Worm (Caenorhabditis elegans) whole organism, L4 larva: ENCODE data around the gene ntl-9.

Source experiments
- D1046.2 ChIP-seq: fragments of 200-800 bp; sonication (Bioruptor generic); IDR thresholded peaks from 2 replicates; pipeline ENCODE4 v1.3.6; 2022; ENCODE audit warnings: missing genetic modification characterization, missing compliant biosample characterization
- F37D6.2 ChIP-seq: sonication (generic microtip); optimal IDR thresholded peaks from 2 replicates; lab custom pipeline; 2016; ENCODE audit warnings: mild to moderate bottlenecking, missing genetic modification characterization, missing compliant biosample characterization
- F49E8.2 ChIP-seq: sonication (generic microtip); optimal IDR thresholded peaks from 2 replicates; lab custom pipeline; 2016; ENCODE audit warnings: missing compliant biosample characterization, mild to moderate bottlenecking, missing genetic modification characterization, borderline replicate concordance
- R02D3.7 ChIP-seq: fragments of 150-350 bp; sonication (generic microtip); optimal IDR thresholded peaks from 3 replicates; lab custom pipeline; 2014; ENCODE audit warnings: missing biosample characterization, missing genetic modification characterization
- T20F7.1 ChIP-seq: fragments of 200-800 bp; sonication (Bioruptor generic); optimal IDR thresholded peaks from 2 replicates; lab custom pipeline; 2018; ENCODE audit warnings: mild to moderate bottlenecking, missing genetic modification characterization, missing compliant biosample characterization
- Y5F2A.4 ChIP-seq: fragments of 200-800 bp; sonication (Bioruptor generic); optimal IDR thresholded peaks from 2 replicates; lab custom pipeline; 2018; ENCODE audit warnings: mild to moderate bottlenecking, missing genetic modification characterization, missing compliant biosample characterization
- ZK337.2 ChIP-seq: fragments of 200-800 bp; sonication (Bioruptor generic); IDR thresholded peaks from 2 replicates; pipeline ENCODE4 v1.3.6; 2022; ENCODE audit warnings: missing genetic modification reagents, missing genetic modification characterization, missing compliant biosample characterization
- aha-1 ChIP-seq: fragments of 150-350 bp; peaks from one replicate; lab custom pipeline; 2014; ENCODE audit warnings: missing biosample characterization, missing genetic modification characterization
- arid-1 ChIP-seq: fragments of 200-800 bp; sonication (Bioruptor generic); conservative IDR thresholded peaks from 2 replicates; pipeline ENCODE4 v1.3.6; 2022; ENCODE audit warnings: missing genetic modification reagents, missing genetic modification characterization, missing compliant biosample characterization
- ceh-20 ChIP-seq: fragments of 200-800 bp; sonication (Bioruptor generic); IDR thresholded peaks from 2 replicates; pipeline ENCODE4 v1.3.6; 2022; ENCODE audit warnings: missing genetic modification reagents, missing genetic modification characterization, missing compliant biosample characterization
- ceh-28 ChIP-seq: fragments of 150-350 bp; optimal IDR thresholded peaks from 2 replicates; lab custom pipeline; 2014; ENCODE audit warnings: missing biosample characterization, missing genetic modification reagents, missing genetic modification characterization
- ceh-62 ChIP-seq: sonication (generic microtip); optimal IDR thresholded peaks from 2 replicates; lab custom pipeline; 2017; ENCODE audit warnings: missing biosample characterization, missing genetic modification characterization
- daf-12 ChIP-seq: fragments of 150-350 bp; optimal IDR thresholded peaks from 2 replicates; lab custom pipeline; 2014; ENCODE audit warnings: missing biosample characterization, missing genetic modification reagents, missing genetic modification characterization
- daf-16 ChIP-seq, 3 experiments: sonication (generic microtip); optimal IDR thresholded peaks; 2 replicates each; lab custom pipeline; 2016 to 2017; ENCODE audit warnings: missing genetic modification characterization in 3 of 3, missing genetic modification reagents in 3 of 3, mild to moderate bottlenecking in 2 of 3, missing compliant biosample characterization in 2 of 3, missing biosample characterization in 1 of 3, moderate library complexity in 1 of 3
- daf-19 ChIP-seq: fragments of 200-800 bp; sonication (Bioruptor generic); conservative IDR thresholded peaks from 2 replicates; pipeline ENCODE4 v1.3.6; 2022; ENCODE audit warnings: missing genetic modification characterization, missing compliant biosample characterization
- dmd-6 ChIP-seq: fragments of 200-800 bp; sonication (Bioruptor generic); IDR thresholded peaks from 2 replicates; pipeline ENCODE4 v1.3.6; 2022; ENCODE audit warnings: missing genetic modification reagents, missing genetic modification characterization, missing compliant biosample characterization
- dmd-8 ChIP-seq: fragments of 200-800 bp; sonication (Bioruptor generic); IDR thresholded peaks from 2 replicates; pipeline ENCODE4 v1.3.6; 2022; ENCODE audit warnings: missing genetic modification characterization, missing compliant biosample characterization
- dpl-1 ChIP-seq: fragments of 150-350 bp; optimal IDR thresholded peaks from 2 replicates; lab custom pipeline; 2014; ENCODE audit warnings: missing biosample characterization, missing genetic modification reagents, missing genetic modification characterization
- egl-27 ChIP-seq: sonication (generic microtip); optimal IDR thresholded peaks from 3 replicates; lab custom pipeline; 2017; ENCODE audit warnings: missing biosample characterization, missing genetic modification reagents, missing genetic modification characterization
- egl-43 ChIP-seq: fragments of 200-800 bp; sonication (Bioruptor generic); IDR thresholded peaks from 2 replicates; pipeline ENCODE4 v1.3.6; 2022; ENCODE audit warnings: missing genetic modification reagents, missing genetic modification characterization, missing compliant biosample characterization
- fkh-10 ChIP-seq: fragments of 150-350 bp; optimal IDR thresholded peaks from 2 replicates; lab custom pipeline; 2014; ENCODE audit warnings: missing biosample characterization, missing genetic modification reagents, missing genetic modification characterization
- hlh-30 ChIP-seq: sonication (generic microtip); optimal IDR thresholded peaks from 2 replicates; lab custom pipeline; 2017; ENCODE audit warnings: antibody characterized with exemption, mild to moderate bottlenecking, missing genetic modification characterization, missing compliant biosample characterization; ENCODE audit not compliant: insufficient read depth
- jun-1 ChIP-seq: fragments of 150-350 bp; optimal IDR thresholded peaks from 2 replicates; lab custom pipeline; 2014; ENCODE audit warnings: missing biosample characterization, missing genetic modification reagents, missing genetic modification characterization
- lin-13 ChIP-seq: fragments of 150-350 bp; optimal IDR thresholded peaks from 2 replicates; lab custom pipeline; 2014; ENCODE audit warnings: missing biosample characterization, missing genetic modification reagents, missing genetic modification characterization
- lin-39 ChIP-seq: fragments of 150-350 bp; optimal IDR thresholded peaks from 2 replicates; lab custom pipeline; 2014; ENCODE audit warnings: missing biosample characterization, missing genetic modification reagents, missing genetic modification characterization
- madf-9 ChIP-seq: fragments of 200-800 bp; sonication (Bioruptor generic); conservative IDR thresholded peaks from 2 replicates; pipeline ENCODE4 v1.3.6; 2022; ENCODE audit warnings: missing genetic modification reagents, missing genetic modification characterization, missing compliant biosample characterization
- mep-1 ChIP-seq: fragments of 150-350 bp; sonication (generic microtip); optimal IDR thresholded peaks from 3 replicates; lab custom pipeline; 2014; ENCODE audit warnings: missing biosample characterization, missing genetic modification characterization
- mxl-3 ChIP-seq: fragments of 200-800 bp; sonication (Bioruptor generic); optimal IDR thresholded peaks from 2 replicates; lab custom pipeline; 2018; ENCODE audit warnings: mild to moderate bottlenecking, missing genetic modification characterization, missing compliant biosample characterization
- nhr-10 ChIP-seq: fragments of 150-350 bp; optimal IDR thresholded peaks from 2 replicates; lab custom pipeline; 2014; ENCODE audit warnings: missing biosample characterization, missing genetic modification characterization
- nhr-42 ChIP-seq: fragments of 200-800 bp; sonication (Bioruptor generic); IDR thresholded peaks from 2 replicates; pipeline ENCODE4 v1.3.6; 2022; ENCODE audit warnings: missing genetic modification characterization, missing compliant biosample characterization
- nhr-48 ChIP-seq: sonication (generic microtip); optimal IDR thresholded peaks from 2 replicates; lab custom pipeline; 2016; ENCODE audit warnings: mild to moderate bottlenecking, missing genetic modification characterization, missing compliant biosample characterization
- nhr-6 ChIP-seq: fragments of 150-350 bp; optimal IDR thresholded peaks from 2 replicates; lab custom pipeline; 2014; ENCODE audit warnings: missing biosample characterization, missing genetic modification characterization
- pha-4 ChIP-seq, 2 experiments: fragments of 150-350 bp in 1 of 2; fragments of 200-800 bp in 1 of 2; sonication (Bioruptor generic) in 1 of 2; IDR thresholded peaks in 1 of 2; optimal IDR thresholded peaks in 1 of 2; 2 replicates each; pipeline versions ENCODE4 v1.3.6 to Lab custom; 2014 to 2022; ENCODE audit warnings: missing genetic modification characterization in 2 of 2, missing genetic modification reagents in 2 of 2, missing biosample characterization in 1 of 2, missing compliant biosample characterization in 1 of 2
- php-3 ChIP-seq: fragments of 200-800 bp; sonication (Bioruptor generic); IDR thresholded peaks from 2 replicates; pipeline ENCODE4 v1.3.6; 2022; ENCODE audit warnings: missing genetic modification reagents, missing genetic modification characterization, missing compliant biosample characterization
- pqm-1 ChIP-seq: sonication (generic microtip); optimal IDR thresholded peaks from 2 replicates; lab custom pipeline; 2017; ENCODE audit warnings: missing biosample characterization, missing genetic modification characterization
- rbr-2 ChIP-seq: sonication (generic microtip); optimal IDR thresholded peaks from 2 replicates; lab custom pipeline; 2016; ENCODE audit warnings: missing genotype, missing genetic modification characterization, missing compliant biosample characterization
- snpc-4 ChIP-seq: fragments of 150-350 bp; optimal IDR thresholded peaks from 2 replicates; lab custom pipeline; 2014; ENCODE audit warnings: missing biosample characterization, missing genetic modification characterization
- spr-3 ChIP-seq: fragments of 200-800 bp; sonication (Bioruptor generic); optimal IDR thresholded peaks from 2 replicates; lab custom pipeline; 2018; ENCODE audit warnings: mild to moderate bottlenecking, missing genetic modification characterization, missing compliant biosample characterization
- unc-62 ChIP-seq, 3 experiments: fragments of 150-350 bp in 1 of 3; sonication (generic microtip); optimal IDR thresholded peaks in 2 of 3; peaks in 1 of 3; 1 replicate in 1 of 3; 2 replicates in 2 of 3; lab custom pipeline; 2014 to 2017; ENCODE audit warnings: missing biosample characterization in 3 of 3, missing genetic modification characterization in 3 of 3, missing genetic modification reagents in 3 of 3, missing genotype in 1 of 3
- vab-7 ChIP-seq: fragments of 200-800 bp; sonication (Bioruptor generic); IDR thresholded peaks from 2 replicates; pipeline ENCODE4 v1.3.6; 2022; ENCODE audit warnings: missing genetic modification reagents, missing genetic modification characterization, missing compliant biosample characterization
- zfp-2 ChIP-seq: sonication (generic microtip); optimal IDR thresholded peaks from 2 replicates; lab custom pipeline; 2016; ENCODE audit warnings: mild to moderate bottlenecking, missing genetic modification characterization, missing compliant biosample characterization
- ztf-11 ChIP-seq: fragments of 150-350 bp; optimal IDR thresholded peaks from 2 replicates; lab custom pipeline; 2014; ENCODE audit warnings: missing biosample characterization, missing genetic modification characterization
- ztf-7 ChIP-seq: fragments of 150-350 bp; optimal IDR thresholded peaks from 2 replicates; lab custom pipeline; 2014; ENCODE audit warnings: missing biosample characterization, missing genetic modification characterization

Gene ntl-9

ce11 chrIII:4944213-4944612 lies at the start of gene ntl-9:
ntl-9 (plus strand) TSS chrIII:4944513.
- TF ChIP-seq daf-19 (GFP tag; lab: Robert Waterston, UW) (no peak), ztf-7 (tag; lab: Kevin White, UChicago) (no peak), lin-39 (tag; lab: Kevin White, UChicago) (no peak), Y5F2A.4 (GFP tag; lab: Kevin White, UChicago) (no peak), F37D6.2 (tag; lab: Kevin White, UChicago) (no peak), fkh-10 (GFP tag; lab: Kevin White, UChicago) (no peak), daf-12 (tag; lab: Kevin White, UChicago) (no peak), ZK337.2 (GFP tag; lab: Robert Waterston, UW) (no peak), D1046.2 (GFP tag; lab: Robert Waterston, UW) (no peak), R02D3.7 (no peak), arid-1 (GFP tag; lab: Robert Waterston, UW) (no peak), mep-1 (tag; lab: Kevin White, UChicago) (no peak), ceh-28 (tag; lab: Kevin White, UChicago) (no peak), ceh-62 (no peak)

- TF ChIP-seq unc-62 (GFP tag; optimal IDR thresholded peaks at IDR 0.05 in 1 of 2; lab: Kevin White, UChicago) (peak in 1 of 2 experiments; percentile 91), unc-62 (tag; optimal IDR thresholded peaks at IDR 0.05; lab: Kevin White, UChicago) (no peak), madf-9 (GFP tag; lab: Robert Waterston, UW) (no peak)
Measured at ce11 chrIII:4895313-4895712, 49.0 kb upstream of the ntl-9 start.

ce11 chrIII:4899035-4899578 lies 45.2 kb upstream of the ntl-9 start, which contains the start of gene nhl-2:
nhl-2 (minus strand) TSS chrIII:4899085.
- TF ChIP-seq egl-43 (no peak), zfp-2 (tag; lab: Kevin White, UChicago) (no peak), aha-1 (peak; percentile 50), lin-13 (GFP tag; lab: Kevin White, UChicago) (no peak), mxl-3 (GFP tag; lab: Kevin White, UChicago) (no peak), daf-19 (GFP tag; lab: Robert Waterston, UW) (no peak), hlh-30 (tag; lab: Kevin White, UChicago) (peak; percentile 76), nhr-10 (tag; lab: Kevin White, UChicago) (no peak), rbr-2 (tag; lab: Kevin White, UChicago) (no peak), daf-16 (GFP tag; optimal IDR thresholded peaks at IDR 0.05; lab: Kevin White, UChicago) (no peak), daf-16 (tag; optimal IDR thresholded peaks at IDR 0.05; lab: Kevin White, UChicago) (no peak), spr-3 (GFP tag; lab: Kevin White, UChicago) (no peak), nhr-6 (tag; lab: Kevin White, UChicago) (no peak), dmd-6 (GFP tag; lab: Robert Waterston, UW) (peak; percentile 5; the same call in 1 of the 2 replicates)

ce11 chrIII:4899728-4900127 lies 44.6 kb upstream of the ntl-9 start:
- TF ChIP-seq ceh-62 (no peak), ztf-11 (tag; lab: Kevin White, UChicago) (no peak), jun-1 (tag; lab: Kevin White, UChicago) (peak; percentile 96), dpl-1 (peak; percentile 93), D1046.2 (GFP tag; lab: Robert Waterston, UW) (peak; percentile 93), fkh-10 (GFP tag; lab: Kevin White, UChicago) (peak; percentile 99), egl-27 (tag; lab: Kevin White, UChicago) (peak; percentile 62), ceh-20 (peak; percentile 99), snpc-4 (peak; percentile 12), lin-39 (tag; lab: Kevin White, UChicago) (no peak), php-3 (GFP tag; lab: Robert Waterston, UW) (peak; percentile 97), T20F7.1 (peak; percentile 95), dmd-6 (GFP tag; lab: Robert Waterston, UW) (peak; percentile 100), dmd-8 (GFP tag; lab: Robert Waterston, UW) (peak; percentile 58; the same call in 1 of the 2 replicates), nhr-10 (tag; lab: Kevin White, UChicago) (peak; percentile 96), nhr-48 (tag; lab: Kevin White, UChicago) (peak; percentile 98), nhr-42 (GFP tag; lab: Robert Waterston, UW) (peak; percentile 96), F49E8.2 (tag; lab: Kevin White, UChicago) (no peak), pha-4 (GFP tag; IDR thresholded peaks at IDR 0.05; lab: Robert Waterston, UW) (peak; percentile 98), pha-4 (tag; optimal IDR thresholded peaks at IDR 0.05; lab: Kevin White, UChicago) (peak; percentile 55), pqm-1 (tag; lab: Kevin White, UChicago) (peak; percentile 31), F37D6.2 (tag; lab: Kevin White, UChicago) (peak; percentile 97), mxl-3 (GFP tag; lab: Kevin White, UChicago) (peak; percentile 99), vab-7 (GFP tag; lab: Robert Waterston, UW) (peak; percentile 97)
